Worm (Caenorhabditis elegans): ENCODE data around the gene clp-10.

clp-10 gene

DNA sequence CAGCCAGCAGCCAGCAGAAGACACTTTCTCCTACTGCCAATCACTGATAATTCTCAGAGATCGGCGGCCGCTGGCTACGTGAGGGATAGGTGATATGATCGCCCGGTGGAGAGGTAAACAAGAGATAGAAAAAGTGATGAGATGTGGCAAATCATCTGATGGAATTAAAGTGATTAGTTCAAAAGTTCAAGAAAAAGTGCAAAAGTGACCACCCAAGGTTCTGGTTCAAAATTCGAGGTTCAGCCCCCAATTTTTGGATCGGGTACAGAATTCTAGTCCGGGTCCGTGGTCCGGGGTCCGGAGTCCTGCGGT, 27.6 kb upstream of the clp-10 start:
- TF ChIP-seq tbx-37 (GFP tag; conservative IDR thresholded peaks at IDR 0.05) (no peak), tra-4 (tag; optimal IDR thresholded peaks at IDR 0.05) (no peak), pes-1 (GFP tag; IDR thresholded peaks at IDR 0.05) (no peak), flt-1 (GFP tag; IDR thresholded peaks at IDR 0.05) (no peak), ceh-36 (tag; optimal IDR thresholded peaks at IDR 0.05) (no peak), ceh-13 (GFP tag; optimal IDR thresholded peaks at IDR 0.05) (no peak)

DNA sequence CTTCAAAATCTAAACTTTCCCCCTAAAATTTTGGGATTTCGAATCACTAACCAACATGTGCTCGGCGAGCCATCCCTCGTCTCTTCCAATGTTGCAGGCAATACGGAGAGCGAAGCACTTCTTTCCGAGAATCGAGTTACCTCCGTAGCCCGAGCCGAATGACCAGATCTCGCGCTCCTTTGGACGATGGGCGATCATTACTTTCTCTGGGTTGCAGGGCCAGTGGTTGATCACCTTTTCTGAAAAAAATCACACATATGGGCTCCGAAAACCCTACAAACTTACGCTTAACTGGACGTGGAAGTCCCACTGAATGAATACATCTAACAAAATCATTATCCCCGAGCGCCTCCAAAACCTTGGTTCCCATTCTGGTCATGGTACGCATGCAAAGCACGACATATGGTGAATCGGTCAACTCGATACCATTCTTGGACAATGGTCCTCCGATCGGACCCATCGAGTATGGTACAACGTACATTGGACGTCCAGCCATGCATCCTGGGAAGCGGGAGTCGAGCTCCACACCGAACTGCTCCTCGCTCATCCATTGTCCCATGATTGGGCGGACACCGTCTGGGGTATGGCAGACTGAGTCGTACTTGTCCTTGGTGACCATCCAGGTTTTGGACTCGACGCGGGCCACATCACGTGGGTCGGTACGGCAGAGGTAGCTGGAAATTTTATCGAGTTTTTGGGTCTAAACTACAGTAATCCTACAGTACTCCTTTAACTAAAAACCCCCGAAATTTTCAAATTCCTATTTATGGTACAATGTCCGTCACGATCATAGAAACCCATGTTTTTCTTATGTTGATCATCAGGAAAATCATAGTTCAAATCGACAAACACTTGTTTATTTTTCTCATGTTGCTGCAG, 27.0 kb upstream of the clp-10 start:
- no peak for TF ChIP-seq ets-7 (tag; optimal IDR thresholded peaks at IDR 0.05)
- no peak for TF ChIP-seq scrt-1 (GFP tag; IDR thresholded peaks at IDR 0.05)
- no peak for TF ChIP-seq hmbx-1 (tag; optimal IDR thresholded peaks at IDR 0.05)
- no peak for TF ChIP-seq tbx-37 (GFP tag; conservative IDR thresholded peaks at IDR 0.05)
- TF ChIP-seq ama-1 (optimal IDR thresholded peaks at IDR 0.05), result no peak
- TF ChIP-seq tbx-11 (GFP tag; IDR thresholded peaks at IDR 0.05), result no peak
- TF ChIP-seq F13C5.2 (tag; optimal IDR thresholded peaks at IDR 0.05), result no peak
- TF ChIP-seq hmg-4 (GFP tag; optimal IDR thresholded peaks at IDR 0.05), result no peak
- no peak for TF ChIP-seq ceh-13 (GFP tag; optimal IDR thresholded peaks at IDR 0.05)
- no peak for TF ChIP-seq hnd-1 (tag; optimal IDR thresholded peaks at IDR 0.05)
- TF ChIP-seq pes-1 (GFP tag; IDR thresholded peaks at IDR 0.05), result no peak
- TF ChIP-seq tra-4 (tag; optimal IDR thresholded peaks at IDR 0.05), result no peak
- no peak for TF ChIP-seq B0310.2 (tag; optimal IDR thresholded peaks at IDR 0.05)
- TF ChIP-seq flt-1 (GFP tag; IDR thresholded peaks at IDR 0.05), result no peak
- TF ChIP-seq ceh-36 (tag; optimal IDR thresholded peaks at IDR 0.05), result no peak
- no peak for TF ChIP-seq sea-1 (GFP tag; conservative IDR thresholded peaks at IDR 0.05)
- TF ChIP-seq aly-1 (tag; optimal IDR thresholded peaks at IDR 0.05), result no peak

- TF ChIP-seq scrt-1 (GFP tag; IDR thresholded peaks at IDR 0.05) (no peak), hmbx-1 (tag; optimal IDR thresholded peaks at IDR 0.05) (no peak), hmg-4 (GFP tag; optimal IDR thresholded peaks at IDR 0.05) (no peak), flt-1 (GFP tag; IDR thresholded peaks at IDR 0.05) (no peak), tbx-11 (GFP tag; IDR thresholded peaks at IDR 0.05) (no peak), ceh-36 (tag; optimal IDR thresholded peaks at IDR 0.05) (no peak), tbx-37 (GFP tag; conservative IDR thresholded peaks at IDR 0.05) (no peak), B0310.2 (tag; optimal IDR thresholded peaks at IDR 0.05) (no peak), hnd-1 (tag; optimal IDR thresholded peaks at IDR 0.05) (no peak), tra-4 (tag; optimal IDR thresholded peaks at IDR 0.05) (no peak), ama-1 (optimal IDR thresholded peaks at IDR 0.05) (no peak), pes-1 (GFP tag; IDR thresholded peaks at IDR 0.05) (no peak), ets-7 (tag; optimal IDR thresholded peaks at IDR 0.05) (no peak), ceh-13 (GFP tag; optimal IDR thresholded peaks at IDR 0.05) (no peak)
Measured at ce11 chrIII:63584-64316, 25.7 kb upstream of the clp-10 start.

ce11 chrIII:62383-62873, 24.4 kb upstream of the clp-10 start:
- no peak for TF ChIP-seq B0310.2 (tag; optimal IDR thresholded peaks at IDR 0.05)
- no peak for TF ChIP-seq pes-1 (GFP tag; IDR thresholded peaks at IDR 0.05)
- TF ChIP-seq tra-4 (tag; optimal IDR thresholded peaks at IDR 0.05), result no peak
- TF ChIP-seq scrt-1 (GFP tag; IDR thresholded peaks at IDR 0.05), result no peak
- TF ChIP-seq sea-1 (GFP tag; conservative IDR thresholded peaks at IDR 0.05), result no peak
- no peak for TF ChIP-seq F13C5.2 (tag; optimal IDR thresholded peaks at IDR 0.05)
- TF ChIP-seq tbx-37 (GFP tag; conservative IDR thresholded peaks at IDR 0.05), result no peak
- no peak for TF ChIP-seq hmbx-1 (tag; optimal IDR thresholded peaks at IDR 0.05)

DNA sequence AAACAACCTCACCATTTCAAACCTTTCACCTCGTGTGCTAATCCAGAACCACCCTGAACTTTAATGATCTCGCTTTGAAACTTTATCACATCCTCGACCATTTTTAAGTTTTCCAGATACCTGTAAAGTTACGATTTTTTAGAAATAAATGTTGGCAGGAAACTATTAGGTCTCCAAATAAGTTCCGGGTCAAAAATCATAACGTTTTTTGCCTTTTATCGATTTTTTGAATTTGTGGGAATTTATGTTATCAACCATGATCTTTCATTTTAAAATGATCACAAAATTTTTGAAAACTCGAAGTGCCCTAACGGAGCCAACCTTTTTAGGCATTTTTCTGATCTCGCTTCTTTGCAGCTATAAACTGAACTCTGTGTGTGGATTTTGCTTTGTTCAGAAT, 23.0 kb upstream of the clp-10 start, which contains the start of gene btb-5:
btb-5 (minus strand) TSS at position 101 of the 400 bp plus-strand sequence.
- TF ChIP-seq hmbx-1 (tag; optimal IDR thresholded peaks at IDR 0.05), result no peak
- TF ChIP-seq flt-1 (GFP tag; IDR thresholded peaks at IDR 0.05), result no peak
- TF ChIP-seq F13C5.2 (tag; optimal IDR thresholded peaks at IDR 0.05), result no peak
- no peak for TF ChIP-seq sea-1 (GFP tag; conservative IDR thresholded peaks at IDR 0.05)
- TF ChIP-seq ets-7 (tag; optimal IDR thresholded peaks at IDR 0.05), result no peak
- no peak for TF ChIP-seq tbx-37 (GFP tag; conservative IDR thresholded peaks at IDR 0.05)
- TF ChIP-seq tbx-11 (GFP tag; IDR thresholded peaks at IDR 0.05), result no peak
- TF ChIP-seq aly-1 (tag; optimal IDR thresholded peaks at IDR 0.05), result no peak
- no peak for TF ChIP-seq scrt-1 (GFP tag; IDR thresholded peaks at IDR 0.05)
- TF ChIP-seq hmg-4 (GFP tag; optimal IDR thresholded peaks at IDR 0.05), result no peak

DNA sequence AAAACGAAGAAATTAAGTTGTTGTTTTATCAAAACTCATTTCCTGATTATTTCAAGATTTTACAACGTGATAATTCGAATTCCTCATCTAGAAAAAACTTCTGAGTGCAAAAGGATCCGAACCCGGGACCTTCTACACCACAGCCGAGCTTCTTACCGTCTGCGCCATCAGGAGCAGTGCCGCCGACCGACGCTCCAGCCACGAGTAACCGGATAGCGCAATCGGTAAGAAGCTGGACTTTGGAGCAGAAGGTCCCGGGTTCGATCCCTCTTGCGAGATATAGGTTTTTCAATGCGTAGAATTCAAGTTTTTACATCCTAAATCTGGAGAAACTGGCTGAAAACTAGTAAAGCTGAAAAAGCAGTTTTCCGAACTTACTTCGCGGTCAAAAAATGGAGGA, 15.7 kb upstream of the clp-10 start:
- TF ChIP-seq sea-1 (GFP tag; conservative IDR thresholded peaks at IDR 0.05) (0 out of 2 replicates have a peak, but pooled peaks have one; percentile 5), hmbx-1 (tag; optimal IDR thresholded peaks at IDR 0.05) (no peak)

DNA sequence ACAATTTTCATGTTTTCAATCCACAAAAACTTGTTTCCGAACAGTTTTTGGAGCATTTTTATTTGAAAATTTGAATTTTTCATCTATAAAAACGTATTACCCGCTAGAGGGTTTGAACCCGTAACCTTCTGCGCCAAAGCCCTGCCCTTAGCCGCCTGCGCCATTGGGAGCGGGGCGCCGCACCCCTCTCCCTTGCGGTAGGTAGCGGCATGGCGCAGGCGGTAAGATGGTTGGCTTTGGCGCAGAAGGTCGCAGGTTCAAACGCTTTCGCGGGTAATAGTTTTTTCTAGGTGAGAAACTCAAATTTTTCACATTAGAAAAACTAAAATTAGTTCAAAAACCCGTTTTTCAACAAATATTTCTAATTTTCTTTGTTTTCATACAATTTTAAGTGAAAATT, 13.6 kb upstream of the clp-10 start:
- TF ChIP-seq scrt-1 (GFP tag; IDR thresholded peaks at IDR 0.05) (no peak), pes-1 (GFP tag; IDR thresholded peaks at IDR 0.05) (peak; percentile 26; the same call in 1 of the 2 replicates), B0310.2 (tag; optimal IDR thresholded peaks at IDR 0.05) (no peak), tra-4 (tag; optimal IDR thresholded peaks at IDR 0.05) (no peak), sea-1 (GFP tag; conservative IDR thresholded peaks at IDR 0.05) (no peak)

- TF ChIP-seq hmbx-1 (tag; optimal IDR thresholded peaks at IDR 0.05), result no peak
- TF ChIP-seq tbx-11 (GFP tag; IDR thresholded peaks at IDR 0.05), result no peak
- no peak for TF ChIP-seq tbx-37 (GFP tag; conservative IDR thresholded peaks at IDR 0.05)
- no peak for TF ChIP-seq hmg-4 (GFP tag; optimal IDR thresholded peaks at IDR 0.05)
- no peak for TF ChIP-seq B0310.2 (tag; optimal IDR thresholded peaks at IDR 0.05)
- TF ChIP-seq F13C5.2 (tag; optimal IDR thresholded peaks at IDR 0.05), result no peak
- TF ChIP-seq aly-1 (tag; optimal IDR thresholded peaks at IDR 0.05), result no peak
- no peak for TF ChIP-seq flt-1 (GFP tag; IDR thresholded peaks at IDR 0.05)
- TF ChIP-seq pes-1 (GFP tag; IDR thresholded peaks at IDR 0.05), result no peak
- no peak for TF ChIP-seq tra-4 (tag; optimal IDR thresholded peaks at IDR 0.05)
- TF ChIP-seq ceh-13 (GFP tag; optimal IDR thresholded peaks at IDR 0.05), result no peak
- no peak for TF ChIP-seq ama-1 (optimal IDR thresholded peaks at IDR 0.05)
- TF ChIP-seq hnd-1 (tag; optimal IDR thresholded peaks at IDR 0.05), result no peak
- TF ChIP-seq ceh-36 (tag; optimal IDR thresholded peaks at IDR 0.05), result no peak
- no peak for TF ChIP-seq scrt-1 (GFP tag; IDR thresholded peaks at IDR 0.05)
Measured at ce11 chrIII:50418-50817, 12.4 kb upstream of the clp-10 start.

All from whole organism, early embryonic.